Fruit fly (Drosophila melanogaster): ENCODE results near the gene Sec24CD.

The Sec24CD gene

DNA sequence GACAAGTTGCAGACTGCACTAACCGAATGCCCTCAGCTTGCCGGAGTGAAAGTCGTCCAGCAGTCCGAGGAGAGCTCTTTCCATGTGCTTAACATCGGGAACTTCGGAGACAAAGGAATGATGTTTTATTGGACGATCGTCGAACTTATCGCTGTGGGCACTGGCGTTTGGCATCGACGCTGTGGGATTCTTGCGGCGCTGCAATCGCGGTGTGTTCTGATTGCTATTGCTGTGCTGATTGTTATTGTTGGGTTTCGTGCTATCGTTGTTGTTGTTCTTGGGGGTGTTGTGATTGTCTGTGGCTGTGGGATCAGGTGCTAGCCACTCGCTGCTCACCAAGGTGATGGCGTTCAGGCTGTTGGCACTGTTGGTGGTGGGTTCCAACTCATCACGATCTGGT lies 46.0 kb downstream of the Sec24CD start:
- TF ChIP-seq CG8478 (optimal IDR thresholded peaks at IDR 0.05): no peak
- no peak for TF ChIP-seq CTCF (optimal IDR thresholded peaks at IDR 0.05)

DNA sequence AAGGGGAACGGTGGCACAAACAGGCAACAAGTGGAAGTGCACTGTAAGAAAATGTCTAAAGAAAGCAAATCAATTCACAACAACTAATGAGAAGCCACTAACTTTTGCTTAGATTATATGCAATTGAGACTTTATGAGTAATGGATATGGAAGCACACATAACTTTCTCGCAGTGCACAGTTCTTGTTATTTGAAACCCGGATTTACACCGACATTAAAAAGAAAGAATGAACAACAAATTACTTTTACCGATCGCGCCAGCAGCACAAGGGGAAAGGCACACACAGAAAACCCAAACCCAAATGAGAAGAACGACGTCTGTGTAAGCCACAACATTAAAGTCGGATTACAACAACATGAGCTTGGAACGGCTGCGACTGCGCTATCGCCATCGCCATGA lies 47.5 kb downstream of the Sec24CD start:
- TF ChIP-seq CG8478 (optimal IDR thresholded peaks at IDR 0.05): no peak
- TF ChIP-seq CTCF (optimal IDR thresholded peaks at IDR 0.05): no peak

DNA sequence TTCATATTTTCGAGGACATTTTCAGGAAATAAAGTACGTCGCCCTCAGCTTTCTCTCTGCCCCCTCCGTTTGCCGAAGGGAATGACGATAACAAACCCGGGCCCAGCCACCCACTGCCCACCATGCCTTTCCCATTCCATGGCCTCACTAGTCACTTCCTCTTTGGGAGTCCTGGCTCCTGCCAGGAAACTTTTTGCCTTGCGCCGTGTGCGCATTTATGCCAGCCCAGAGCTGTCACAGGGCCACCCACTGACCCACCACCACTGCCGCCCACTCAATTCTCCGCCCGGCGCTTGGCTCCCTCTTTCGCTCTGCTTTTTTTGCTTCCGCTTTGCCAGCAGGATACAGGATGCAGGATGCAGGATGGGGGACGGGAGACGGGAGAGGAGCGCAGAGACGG lies 49.2 kb downstream of the Sec24CD start:
- no peak for TF ChIP-seq CTCF (optimal IDR thresholded peaks at IDR 0.05)

DNA sequence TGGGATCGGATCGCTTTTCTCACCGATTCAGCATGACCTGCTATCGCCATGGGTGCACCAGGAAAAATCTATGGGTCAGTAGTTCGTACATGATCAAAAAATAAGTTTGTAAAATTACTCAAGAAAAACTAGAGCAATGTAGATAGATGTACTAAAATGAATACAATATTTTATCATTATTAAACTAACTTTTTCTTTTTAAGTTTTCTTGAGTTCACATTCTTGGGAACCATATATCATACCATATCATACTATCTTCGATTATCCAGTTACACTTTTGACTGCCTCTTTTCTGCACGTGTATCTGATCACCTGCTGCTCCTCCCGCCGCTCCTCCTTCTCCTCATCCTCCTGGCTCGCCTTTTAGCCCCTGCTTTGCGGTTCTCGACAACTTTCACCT lies 51.3 kb downstream of the Sec24CD start:
- no peak for TF ChIP-seq CTCF (optimal IDR thresholded peaks at IDR 0.05)
- TF ChIP-seq CG8478 (optimal IDR thresholded peaks at IDR 0.05): no peak

DNA sequence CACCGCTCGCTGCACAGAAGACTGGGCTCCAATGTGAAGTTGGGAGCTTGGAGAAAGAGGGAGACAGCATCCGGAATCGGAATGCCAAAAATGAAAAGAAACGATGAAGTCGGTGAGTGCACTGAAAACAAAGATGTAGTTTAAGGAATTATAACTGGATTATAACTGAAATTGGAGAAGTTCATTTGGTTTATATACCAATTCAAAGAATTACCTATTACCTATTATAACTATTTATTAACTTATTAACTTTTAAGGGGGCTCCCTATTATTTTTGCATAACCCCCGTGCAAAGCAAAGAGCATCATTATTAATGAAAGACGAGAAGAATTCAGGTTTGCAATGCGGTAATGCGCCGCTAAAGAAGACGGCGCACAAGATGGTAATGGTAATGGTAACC lies 52.0 kb downstream of the Sec24CD start:
- TF ChIP-seq CTCF (optimal IDR thresholded peaks at IDR 0.05) (no peak), CG8478 (optimal IDR thresholded peaks at IDR 0.05) (no peak)

DNA sequence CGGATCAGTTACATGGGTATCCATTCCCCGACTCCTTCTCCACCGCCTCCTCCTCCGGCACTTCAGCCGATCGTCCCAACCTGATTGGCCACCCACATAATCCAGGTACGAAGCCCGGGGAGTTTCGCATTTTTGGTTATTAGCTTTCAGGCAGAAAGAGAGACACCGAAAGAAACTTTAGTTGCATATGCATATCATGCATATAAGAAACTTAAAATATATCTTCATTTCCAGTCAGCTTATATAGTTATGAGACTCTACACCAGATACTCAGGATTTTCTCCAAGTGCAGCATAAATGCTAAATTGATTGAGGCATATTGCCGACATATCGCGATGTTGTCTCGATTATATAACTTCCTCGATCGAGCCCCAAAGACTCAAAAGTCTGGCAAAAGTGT lies 52.5 kb downstream of the Sec24CD start:
- TF ChIP-seq CTCF (optimal IDR thresholded peaks at IDR 0.05) (no peak), CG8478 (optimal IDR thresholded peaks at IDR 0.05) (no peak)

DNA sequence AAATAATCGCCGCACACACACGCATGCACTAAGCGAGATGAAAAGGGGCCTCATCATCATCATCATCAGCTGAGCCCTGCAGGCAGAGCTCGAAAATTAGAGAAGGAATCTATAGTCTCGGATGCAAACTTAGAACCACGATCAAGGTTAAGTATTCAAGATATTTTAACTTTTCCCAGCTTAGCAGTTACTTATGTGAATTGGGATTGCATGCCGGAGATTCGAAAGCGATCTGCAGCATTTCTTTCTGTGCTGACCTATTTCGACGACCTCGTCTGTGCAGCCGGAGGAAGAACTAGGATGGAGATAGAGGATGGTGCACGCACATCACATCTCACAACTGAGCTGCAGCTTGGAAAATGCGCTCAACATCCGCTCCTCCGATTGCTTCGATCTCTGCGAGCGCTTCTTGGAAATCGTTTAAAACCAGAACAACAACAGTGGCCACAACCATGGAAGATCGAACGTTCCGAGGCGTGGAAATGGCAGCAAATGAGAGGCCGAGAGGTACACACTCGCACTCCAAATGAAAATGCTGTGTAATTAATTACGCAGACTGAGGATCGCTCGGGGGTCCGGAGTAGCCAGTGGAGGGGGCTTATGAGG lies 53.8 kb downstream of the Sec24CD start:
- no peak for TF ChIP-seq CG8478 (optimal IDR thresholded peaks at IDR 0.05)
- no peak for TF ChIP-seq CTCF (optimal IDR thresholded peaks at IDR 0.05)

DNA sequence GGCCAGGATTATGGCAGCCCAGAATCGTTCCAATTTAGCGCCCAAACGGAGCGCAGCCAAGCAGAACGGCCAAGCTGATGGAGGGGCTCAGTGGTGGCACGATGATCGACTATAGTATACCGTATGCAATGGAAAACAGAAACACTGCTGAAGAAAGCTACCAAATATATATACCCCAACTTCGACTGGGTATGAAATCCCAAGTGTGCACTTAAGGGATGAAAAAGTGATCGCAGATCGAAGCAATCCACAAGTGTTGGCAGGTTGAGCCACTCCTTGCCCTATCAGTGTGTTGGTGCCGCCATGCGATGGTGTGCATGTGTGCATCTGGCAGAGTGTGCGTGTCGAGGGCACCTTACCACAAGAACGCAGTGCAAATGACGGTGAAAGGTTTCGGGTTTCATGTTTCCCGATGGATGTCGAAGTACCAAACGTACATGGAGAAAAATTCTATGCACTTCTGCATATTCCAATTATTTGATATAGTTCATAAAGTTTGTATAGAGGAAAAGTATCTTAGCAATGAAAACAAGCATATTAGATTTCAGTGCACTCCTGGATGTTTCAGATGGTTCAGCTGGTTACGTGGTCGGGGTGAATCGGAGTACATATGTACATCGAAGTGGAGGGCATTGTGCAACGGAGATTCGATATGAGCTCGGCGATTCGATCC lies 54.5 kb downstream of the Sec24CD start:
- TF ChIP-seq CG8478 (optimal IDR thresholded peaks at IDR 0.05) (no peak), CTCF (optimal IDR thresholded peaks at IDR 0.05) (no peak)

All from S2 (cell line).